Fruit fly (Drosophila melanogaster) whole organism, adult: ENCODE data around the gene CG8927.

Source experiments
- CG11617 ChIP-seq: fragments of 200-800 bp; sonication (Bioruptor generic); optimal IDR thresholded peaks from 2 replicates; lab custom pipeline; 2017; ENCODE audit warnings: mild to moderate bottlenecking, missing biosample characterization, missing genetic modification reagents, missing genetic modification characterization
- CG12768 ChIP-seq: fragments of 200-800 bp; sonication (Bioruptor generic); optimal IDR thresholded peaks from 2 replicates; lab custom pipeline; 2017; ENCODE audit warnings: missing biosample characterization, missing genetic modification characterization, mild to moderate bottlenecking, moderate library complexity, missing genetic modification reagents
- CG14711 ChIP-seq: fragments of 200-800 bp; sonication (Bioruptor generic); optimal IDR thresholded peaks from 2 replicates; lab custom pipeline; 2018; ENCODE audit warnings: missing biosample characterization, mild to moderate bottlenecking, missing genetic modification characterization, moderate library complexity
- CG1620 ChIP-seq: fragments of 200-800 bp; sonication (Bioruptor generic); optimal IDR thresholded peaks from 2 replicates; lab custom pipeline; 2016; ENCODE audit warnings: missing biosample characterization, missing genetic modification characterization
- CG33017 ChIP-seq: fragments of 200-800 bp; sonication (Bioruptor generic); optimal IDR thresholded peaks from 2 replicates; lab custom pipeline; 2018; ENCODE audit warnings: missing biosample characterization, mild to moderate bottlenecking, missing genetic modification characterization, moderate library complexity
- CG5204 ChIP-seq: fragments of 200-800 bp; sonication (Bioruptor generic); optimal IDR thresholded peaks from 2 replicates; lab custom pipeline; 2016; ENCODE audit warnings: missing biosample characterization, missing genetic modification characterization
- CG7045 ChIP-seq: fragments of 200-800 bp; sonication (Bioruptor generic); optimal IDR thresholded peaks from 2 replicates; lab custom pipeline; 2017; ENCODE audit warnings: missing biosample characterization, mild to moderate bottlenecking, missing genetic modification characterization
- CG7101 ChIP-seq: fragments of 200-800 bp; sonication (Bioruptor generic); optimal IDR thresholded peaks from 2 replicates; lab custom pipeline; 2018; ENCODE audit warnings: missing biosample characterization, mild to moderate bottlenecking, missing genetic modification characterization, moderate library complexity
- Clk ChIP-seq: fragments of 200-800 bp; sonication (Bioruptor generic); optimal IDR thresholded peaks from 2 replicates; lab custom pipeline; 2017; ENCODE audit warnings: missing biosample characterization, missing genetic modification characterization
- Crg-1 ChIP-seq: fragments of 200-800 bp; sonication (Bioruptor generic); optimal IDR thresholded peaks from 2 replicates; lab custom pipeline; 2016; ENCODE audit warnings: missing biosample characterization, missing genetic modification characterization
- Hr96 ChIP-seq: fragments of 200-800 bp; sonication (Bioruptor generic); optimal IDR thresholded peaks from 2 replicates; lab custom pipeline; 2016; ENCODE audit warnings: missing biosample characterization, missing genetic modification characterization
- Mnt ChIP-seq: fragments of 200-800 bp; sonication (Bioruptor generic); optimal IDR thresholded peaks from 2 replicates; lab custom pipeline; 2016; ENCODE audit warnings: missing biosample characterization, mild to moderate bottlenecking, missing genetic modification characterization
- bab1 ChIP-seq: fragments of 200-800 bp; sonication (Bioruptor generic); optimal IDR thresholded peaks from 3 replicates; lab custom pipeline; 2019; ENCODE audit warnings: missing biosample characterization, mild to moderate bottlenecking, missing genetic modification characterization, moderate library complexity
- cic ChIP-seq: fragments of 200-800 bp; sonication (Bioruptor generic); optimal IDR thresholded peaks from 2 replicates; lab custom pipeline; 2017; ENCODE audit warnings: missing biosample characterization, mild to moderate bottlenecking, missing genetic modification characterization, moderate library complexity
- cnc ChIP-seq, 2 experiments: fragments of >200 bp; optimal IDR thresholded peaks; 2 replicates each; lab custom pipeline; 2017
- kay ChIP-seq: fragments of 200-800 bp; sonication (Bioruptor generic); peaks from one replicate; lab custom pipeline; 2016; ENCODE audit warnings: missing biosample characterization, missing genetic modification characterization, borderline replicate concordance
- ovo ChIP-seq: fragments of 200-800 bp; sonication (Bioruptor generic); optimal IDR thresholded peaks from 2 replicates; lab custom pipeline; 2016; ENCODE audit warnings: missing biosample characterization, missing genetic modification characterization
- pad ChIP-seq: fragments of 200-800 bp; sonication (Bioruptor generic); optimal IDR thresholded peaks from 3 replicates; lab custom pipeline; 2017; ENCODE audit warnings: missing biosample characterization, missing genetic modification characterization, mild to moderate bottlenecking, moderate library complexity, missing genetic modification reagents
- tj ChIP-seq: fragments of 200-800 bp; sonication (Bioruptor generic); optimal IDR thresholded peaks from 3 replicates; lab custom pipeline; 2017; ENCODE audit warnings: missing biosample characterization, mild to moderate bottlenecking, missing genetic modification characterization, moderate library complexity
- toe ChIP-seq: fragments of 200-800 bp; sonication (Bioruptor generic); optimal IDR thresholded peaks from 2 replicates; lab custom pipeline; 2016; ENCODE audit warnings: missing biosample characterization, missing genetic modification characterization

The CG8927 gene

DNA sequence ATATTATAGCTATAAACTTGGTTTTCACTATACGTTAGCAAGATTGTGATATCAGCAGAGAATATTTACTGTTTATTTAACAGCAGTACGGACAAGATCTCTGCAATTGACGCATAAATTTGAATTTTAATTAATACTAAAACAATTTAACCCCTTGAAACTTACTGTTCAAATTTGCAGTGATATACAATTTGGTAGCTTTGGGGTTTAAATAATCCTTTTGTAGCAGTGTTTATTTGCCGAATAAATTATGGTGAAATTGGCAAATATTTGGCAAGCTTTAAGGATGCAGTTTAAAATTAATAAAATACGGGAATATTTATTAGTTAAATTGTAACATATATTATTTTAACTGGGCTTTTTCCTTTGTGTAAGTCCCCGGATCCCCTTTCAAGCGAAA lies 36.5 kb downstream of the CG8927 start:
- TF ChIP-seq pad (no peak), CG33017 (tag; lab: Kevin White, UChicago) (no peak), Clk (no peak), Hr96 (GFP tag; lab: Kevin White, UChicago) (no peak), CG7101 (tag; lab: Kevin White, UChicago) (no peak), Crg-1 (no peak), bab1 (GFP tag; lab: Kevin White, UChicago) (no peak), Mnt (no peak), CG1620 (no peak), CG5204 (GFP tag; lab: Kevin White, UChicago) (no peak), CG12768 (GFP tag; lab: Kevin White, UChicago) (no peak), cic (GFP tag; lab: Kevin White, UChicago) (no peak), CG11617 (GFP tag; lab: Kevin White, UChicago) (no peak), CG7045 (no peak), toe (GFP tag; lab: Kevin White, UChicago) (no peak), cnc (optimal IDR thresholded peaks at IDR 0.05; lab: Kevin White, UChicago) (no peak), ovo (GFP tag; lab: Kevin White, UChicago) (no peak), tj (GFP tag; lab: Kevin White, UChicago) (no peak), CG14711 (tag; lab: Kevin White, UChicago) (no peak), kay (GFP tag; lab: Kevin White, UChicago) (no peak)

dm6 chr3R:16218251-16219030 lies 37.6 kb downstream of the CG8927 start:
- TF ChIP-seq bab1 (GFP tag; lab: Kevin White, UChicago) (no peak), CG7045 (no peak), CG1620 (no peak), CG11617 (GFP tag; lab: Kevin White, UChicago) (no peak), CG7101 (tag; lab: Kevin White, UChicago) (no peak), cic (GFP tag; lab: Kevin White, UChicago) (no peak), CG5204 (GFP tag; lab: Kevin White, UChicago) (no peak), Crg-1 (no peak), CG33017 (tag; lab: Kevin White, UChicago) (no peak), Clk (no peak), CG12768 (GFP tag; lab: Kevin White, UChicago) (no peak), ovo (GFP tag; lab: Kevin White, UChicago) (no peak), Hr96 (GFP tag; lab: Kevin White, UChicago) (no peak), cnc (optimal IDR thresholded peaks at IDR 0.05; lab: Kevin White, UChicago) (no peak), tj (GFP tag; lab: Kevin White, UChicago) (no peak), kay (GFP tag; lab: Kevin White, UChicago) (no peak), pad (no peak), CG14711 (tag; lab: Kevin White, UChicago) (no peak), Mnt (no peak)

dm6 chr3R:16220050-16220670 lies 39.3 kb downstream of the CG8927 start:
- TF ChIP-seq CG33017 (tag; lab: Kevin White, UChicago) (no peak), CG14711 (tag; lab: Kevin White, UChicago) (no peak), Clk (no peak), pad (no peak), Crg-1 (no peak), ovo (GFP tag; lab: Kevin White, UChicago) (no peak), cnc (optimal IDR thresholded peaks at IDR 0.05; lab: Kevin White, UChicago) (no peak), Mnt (no peak)

DNA sequence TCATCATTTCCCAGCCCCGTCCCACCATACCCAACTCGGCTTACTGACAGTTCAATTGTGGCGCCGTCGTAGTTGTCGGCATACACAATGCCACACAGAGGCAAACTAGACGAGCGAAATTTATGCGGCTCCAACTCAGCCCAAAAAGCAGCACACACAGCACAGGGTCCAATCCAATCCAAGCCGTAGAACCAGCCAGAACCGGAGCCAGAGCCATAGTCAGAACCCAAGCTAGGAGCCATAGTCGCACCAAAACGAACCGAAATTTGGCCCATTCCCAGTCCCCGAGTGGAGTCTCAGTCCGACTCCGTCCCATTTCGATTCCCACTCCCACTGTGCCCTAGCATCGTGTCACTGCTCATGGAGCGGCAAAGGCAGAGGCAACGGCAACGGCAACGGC lies 40.0 kb downstream of the CG8927 start:
- TF ChIP-seq cic (GFP tag; lab: Kevin White, UChicago) = no peak

- peak; percentile 37 for TF ChIP-seq CG14711 (tag; lab: Kevin White, UChicago)
- no peak for TF ChIP-seq bab1 (GFP tag; lab: Kevin White, UChicago)
- TF ChIP-seq CG33017 (tag; lab: Kevin White, UChicago) = peak; percentile 75
- TF ChIP-seq pad = peak; percentile 62
- no peak for TF ChIP-seq CG1620
- TF ChIP-seq CG7101 (tag; lab: Kevin White, UChicago) = peak; percentile 70
- no peak for TF ChIP-seq Clk
- TF ChIP-seq cic (GFP tag; lab: Kevin White, UChicago) = no peak
- peak; percentile 17 for TF ChIP-seq toe (GFP tag; lab: Kevin White, UChicago)
- peak; percentile 51 for TF ChIP-seq CG12768 (GFP tag; lab: Kevin White, UChicago)
- TF ChIP-seq CG5204 (GFP tag; lab: Kevin White, UChicago) = peak; percentile 37
- no peak for TF ChIP-seq Crg-1
- TF ChIP-seq Mnt = no peak
- no peak for TF ChIP-seq ovo (GFP tag; lab: Kevin White, UChicago)
- TF ChIP-seq cnc (optimal IDR thresholded peaks at IDR 0.05; lab: Kevin White, UChicago) = no peak
- no peak for TF ChIP-seq Hr96 (GFP tag; lab: Kevin White, UChicago)
- peak; percentile 66 for TF ChIP-seq tj (GFP tag; lab: Kevin White, UChicago)
- TF ChIP-seq kay (GFP tag; lab: Kevin White, UChicago) = no peak
- peak; percentile 88 for TF ChIP-seq CG7045
- peak; percentile 87 for TF ChIP-seq CG11617 (GFP tag; lab: Kevin White, UChicago)
These were observed 40.8 kb downstream of the CG8927 start for dm6 chr3R:16221359-16222299.
